Fruit fly (Drosophila melanogaster): ENCODE data around the gene lmgB.

DNA sequence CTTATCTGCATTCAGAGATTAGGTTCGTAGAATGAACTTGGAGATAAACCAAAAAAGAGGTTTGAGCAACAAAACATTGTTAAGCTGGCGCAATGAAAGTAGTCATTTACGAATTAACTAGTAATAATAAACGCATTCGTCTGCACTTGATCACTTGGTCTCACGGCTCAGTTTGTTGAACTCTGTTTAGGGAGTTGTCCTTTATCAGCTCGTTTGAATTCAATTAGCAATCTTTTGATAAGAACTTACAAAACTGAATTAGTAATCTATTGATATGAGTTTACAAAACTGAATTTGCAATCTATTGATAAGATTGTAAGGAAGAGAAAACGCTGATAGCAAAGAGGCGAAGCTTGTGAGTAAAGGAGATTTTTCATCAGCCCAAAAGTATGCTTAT is 5.7 kb upstream of the lmgB start:
- no peak for TF ChIP-seq psq (optimal IDR thresholded peaks at IDR 0.05)
- no peak for TF ChIP-seq h (optimal IDR thresholded peaks at IDR 0.05)
- no peak for TF ChIP-seq Sin3A (optimal IDR thresholded peaks at IDR 0.05)
- TF ChIP-seq Myc (optimal IDR thresholded peaks at IDR 0.05): no peak

All from Kc167 (cell line).